Fruit fly (Drosophila melanogaster) whole organism, embryonic: Measurements from ENCODE around the gene LanB1.

Experiments used
- CG10366 ChIP-seq: fragments of 200-800 bp; sonication (Bioruptor generic); IDR thresholded peaks from 2 replicates; pipeline ENCODE4 v1.3.6; 2022; ENCODE audit warnings: missing biosample characterization, missing genetic modification characterization
- CG11398 ChIP-seq: fragments of 200-800 bp; sonication (Bioruptor generic); optimal IDR thresholded peaks from 2 replicates; lab custom pipeline; 2016; ENCODE audit warnings: missing biosample characterization, missing genetic modification characterization
- CG11560 ChIP-seq: fragments of 200-800 bp; sonication (Bioruptor generic); IDR thresholded peaks from 3 replicates; pipeline ENCODE4 v1.3.6; 2022; ENCODE audit warnings: missing biosample characterization, missing genetic modification characterization
- CG12769 ChIP-seq: fragments of 200-800 bp; sonication (Bioruptor generic); optimal IDR thresholded peaks from 2 replicates; lab custom pipeline; 2019; ENCODE audit warnings: missing biosample characterization, mild to moderate bottlenecking, missing genetic modification characterization, moderate library complexity
- CG13287 ChIP-seq: fragments of 200-800 bp; sonication (Bioruptor generic); IDR thresholded peaks from 2 replicates; pipeline ENCODE4 v1.3.6; 2022; ENCODE audit warnings: missing biosample characterization, missing genetic modification characterization; ENCODE audit not compliant: partially characterized antibody
- CG14667 ChIP-seq: fragments of 200-800 bp; sonication (Bioruptor generic); IDR thresholded peaks from 2 replicates; pipeline ENCODE4 v1.3.6; 2022; ENCODE audit warnings: missing biosample characterization, missing genetic modification characterization
- CG17359 ChIP-seq: fragments of 200-800 bp; sonication (Bioruptor generic); optimal IDR thresholded peaks from 3 replicates; lab custom pipeline; 2018; ENCODE audit warnings: missing biosample characterization, mild to moderate bottlenecking, missing genetic modification characterization, moderate library complexity
- CG1792 ChIP-seq: fragments of 200-800 bp; sonication (Bioruptor generic); optimal IDR thresholded peaks from 2 replicates; lab custom pipeline; 2016; ENCODE audit warnings: missing biosample characterization, missing genetic modification characterization
- CG18619 ChIP-seq: fragments of 200-800 bp; sonication (Bioruptor generic); optimal IDR thresholded peaks from 3 replicates; lab custom pipeline; 2017; ENCODE audit warnings: missing biosample characterization, mild to moderate bottlenecking, missing genetic modification characterization
- CG2116 ChIP-seq: fragments of 200-800 bp; sonication (Bioruptor generic); optimal IDR thresholded peaks from 3 replicates; lab custom pipeline; 2018; ENCODE audit warnings: missing biosample characterization, mild to moderate bottlenecking, missing genetic modification characterization
- CG2678 ChIP-seq: fragments of 200-800 bp; sonication (Bioruptor generic); optimal IDR thresholded peaks from 3 replicates; lab custom pipeline; 2019; ENCODE audit warnings: missing biosample characterization, mild to moderate bottlenecking, missing genetic modification characterization, moderate library complexity
- CG34224 ChIP-seq: fragments of 200-800 bp; sonication (Bioruptor generic); IDR thresholded peaks from 3 replicates; pipeline ENCODE4 v1.3.6; 2022; ENCODE audit warnings: missing biosample characterization, missing genetic modification characterization; ENCODE audit not compliant: partially characterized antibody
- CG6175 ChIP-seq: fragments of 200-800 bp; sonication (Bioruptor generic); IDR thresholded peaks from 3 replicates; pipeline ENCODE4 v1.3.6; 2022; ENCODE audit warnings: missing biosample characterization, missing genetic modification characterization
- CG8290 ChIP-seq, 3 experiments: fragments of 200-800 bp; sonication (Bioruptor generic); optimal IDR thresholded peaks; 2 replicates each; lab custom pipeline; 2016 to 2019; ENCODE audit warnings: missing biosample characterization in 3 of 3, missing genetic modification characterization in 3 of 3, mild to moderate bottlenecking in 2 of 3, moderate library complexity in 1 of 3
- Camta ChIP-seq: fragments of 200-800 bp; sonication (Bioruptor generic); optimal IDR thresholded peaks from 2 replicates; lab custom pipeline; 2016; ENCODE audit warnings: missing biosample characterization, missing genetic modification characterization
- Dad ChIP-seq: fragments of 200-800 bp; sonication (Bioruptor generic); optimal IDR thresholded peaks from 3 replicates; lab custom pipeline; 2016; ENCODE audit warnings: missing biosample characterization, missing genetic modification characterization
- Dip3 ChIP-seq: fragments of 200-800 bp; sonication (Bioruptor generic); optimal IDR thresholded peaks from 3 replicates; lab custom pipeline; 2016; ENCODE audit warnings: missing biosample characterization, missing genetic modification characterization
- Fer3 ChIP-seq: fragments of 200-800 bp; sonication (Bioruptor generic); optimal IDR thresholded peaks from 2 replicates; lab custom pipeline; 2018; ENCODE audit warnings: missing biosample characterization, mild to moderate bottlenecking, missing genetic modification characterization, moderate library complexity
- H2.0 ChIP-seq: fragments of 200-800 bp; sonication (Bioruptor generic); IDR thresholded peaks from 2 replicates; pipeline ENCODE4 v1.3.6; 2022; ENCODE audit warnings: missing biosample characterization, missing genetic modification characterization
- NfI ChIP-seq: fragments of 200-800 bp; sonication (Bioruptor generic); optimal IDR thresholded peaks from 3 replicates; lab custom pipeline; 2018; ENCODE audit warnings: missing biosample characterization, mild to moderate bottlenecking, missing genetic modification characterization, moderate library complexity
- Oli ChIP-seq: fragments of 200-800 bp; sonication (Bioruptor generic); optimal IDR thresholded peaks from 2 replicates; lab custom pipeline; 2018; ENCODE audit warnings: missing biosample characterization, mild to moderate bottlenecking, missing genetic modification characterization, moderate library complexity
- Pdp1 ChIP-seq, 2 experiments: fragments of 200-800 bp; sonication (Bioruptor generic); optimal IDR thresholded peaks; 3 replicates each; lab custom pipeline; 2016; ENCODE audit warnings: missing biosample characterization in 2 of 2, missing genetic modification characterization in 2 of 2, mild to moderate bottlenecking in 1 of 2, moderate library complexity in 1 of 2
- Rfx ChIP-seq: fragments of 200-800 bp; sonication (Bioruptor generic); IDR thresholded peaks from 2 replicates; pipeline ENCODE4 v1.3.6; 2022; ENCODE audit warnings: missing biosample characterization, missing genetic modification characterization
- Sry-δ ChIP-seq: fragments of 200-800 bp; sonication (Bioruptor generic); optimal IDR thresholded peaks from 2 replicates; lab custom pipeline; 2016; ENCODE audit warnings: missing biosample characterization, missing genetic modification characterization
- Tbp ChIP-seq: fragments of >200 bp; optimal IDR thresholded peaks from 2 replicates; lab custom pipeline; 2018; ENCODE audit warnings: missing biosample characterization, missing genetic modification characterization
- Xrp1 ChIP-seq: fragments of 200-800 bp; sonication (Bioruptor generic); IDR thresholded peaks from 2 replicates; pipeline ENCODE4 v1.3.6; 2022; ENCODE audit warnings: missing biosample characterization, missing genetic modification characterization
- cg ChIP-seq: fragments of 200-800 bp; sonication (Bioruptor generic); optimal IDR thresholded peaks from 3 replicates; lab custom pipeline; 2019; ENCODE audit warnings: missing biosample characterization, mild to moderate bottlenecking, missing genetic modification characterization, moderate library complexity
- chinmo ChIP-seq: fragments of 200-800 bp; sonication (Bioruptor generic); IDR thresholded peaks from 4 replicates; pipeline ENCODE4 v1.3.6; 2022; ENCODE audit warnings: missing biosample characterization, missing genetic modification characterization; ENCODE audit not compliant: partially characterized antibody
- corto ChIP-seq: fragments of 200-800 bp; sonication (Bioruptor generic); optimal IDR thresholded peaks from 2 replicates; lab custom pipeline; 2016; ENCODE audit warnings: missing biosample characterization, mild to moderate bottlenecking, missing genetic modification characterization, moderate library complexity
- crc ChIP-seq: fragments of 200-800 bp; sonication (Bioruptor generic); optimal IDR thresholded peaks from 2 replicates; lab custom pipeline; 2016; ENCODE audit warnings: missing biosample characterization, missing genetic modification characterization
- crp ChIP-seq, 2 experiments: fragments of 200-800 bp; sonication (Bioruptor generic); optimal IDR thresholded peaks; 2 replicates in 1 of 2; 3 replicates in 1 of 2; lab custom pipeline; 2017; ENCODE audit warnings: missing biosample characterization in 2 of 2, missing genetic modification characterization in 2 of 2, mild to moderate bottlenecking in 1 of 2, moderate library complexity in 1 of 2
- danr ChIP-seq: fragments of 200-800 bp; sonication (Bioruptor generic); IDR thresholded peaks from 2 replicates; pipeline ENCODE4 v1.3.6; 2022; ENCODE audit warnings: missing biosample characterization, missing genetic modification characterization
- ftz-f1 ChIP-seq: fragments of 200-800 bp; sonication (Bioruptor generic); optimal IDR thresholded peaks from 2 replicates; lab custom pipeline; 2016; ENCODE audit warnings: missing biosample characterization, missing genetic modification characterization
- hkb ChIP-seq, 2 experiments: fragments of 200-800 bp in 1 of 2; fragments of >200 bp in 1 of 2; sonication (Bioruptor generic) in 1 of 2; IDR thresholded peaks in 1 of 2; optimal IDR thresholded peaks in 1 of 2; 2 replicates each; pipeline versions ENCODE4 v1.3.6 to Lab custom; 2017 to 2022; ENCODE audit warnings: missing biosample characterization in 1 of 2, missing genetic modification characterization in 1 of 2
- kni ChIP-seq: fragments of 200-800 bp; sonication (Bioruptor generic); optimal IDR thresholded peaks from 3 replicates; lab custom pipeline; 2017; ENCODE audit warnings: mild to moderate bottlenecking, missing biosample characterization, missing genetic modification reagents, missing genetic modification characterization
- knrl ChIP-seq: fragments of 200-800 bp; sonication (Bioruptor generic); IDR thresholded peaks from 3 replicates; pipeline ENCODE4 v1.3.6; 2022; ENCODE audit warnings: missing biosample characterization, missing genetic modification characterization; ENCODE audit not compliant: partially characterized antibody
- pfk ChIP-seq: fragments of 200-800 bp; sonication (Bioruptor generic); optimal IDR thresholded peaks from 2 replicates; lab custom pipeline; 2018; ENCODE audit warnings: missing biosample characterization, mild to moderate bottlenecking, missing genetic modification characterization, moderate library complexity
- salm ChIP-seq: fragments of 200-800 bp; sonication (Bioruptor generic); optimal IDR thresholded peaks from 2 replicates; lab custom pipeline; 2018; ENCODE audit warnings: missing biosample characterization, mild to moderate bottlenecking, missing genetic modification characterization
- sens ChIP-seq: fragments of 200-800 bp; sonication (Bioruptor generic); peaks from one replicate; lab custom pipeline; 2016; ENCODE audit warnings: missing biosample characterization, missing genetic modification characterization
- slou ChIP-seq: fragments of 200-800 bp; sonication (Bioruptor generic); optimal IDR thresholded peaks from 3 replicates; lab custom pipeline; 2016; ENCODE audit warnings: missing biosample characterization, missing genetic modification characterization
- so ChIP-seq: fragments of 200-800 bp; sonication (Bioruptor generic); IDR thresholded peaks from 3 replicates; pipeline ENCODE4 v1.3.6; 2022; ENCODE audit warnings: missing biosample characterization, missing genetic modification characterization
- sqz ChIP-seq: fragments of 200-800 bp; sonication (Bioruptor generic); optimal IDR thresholded peaks from 3 replicates; lab custom pipeline; 2018; ENCODE audit warnings: missing biosample characterization, mild to moderate bottlenecking, missing genetic modification characterization
- tgo ChIP-seq: fragments of 200-800 bp; sonication (Bioruptor generic); IDR thresholded peaks from 3 replicates; pipeline ENCODE4 v1.3.6; 2022; ENCODE audit warnings: missing biosample characterization, missing genetic modification characterization
- trem ChIP-seq: fragments of 200-800 bp; optimal IDR thresholded peaks from 3 replicates; lab custom pipeline; 2019; ENCODE audit warnings: missing biosample characterization, mild to moderate bottlenecking, missing genetic modification characterization, moderate library complexity
- tx ChIP-seq: fragments of 200-800 bp; sonication (Bioruptor generic); optimal IDR thresholded peaks from 2 replicates; lab custom pipeline; 2016; ENCODE audit warnings: missing biosample characterization, missing genetic modification characterization
- usp ChIP-seq: fragments of >200 bp; optimal IDR thresholded peaks from 2 replicates; lab custom pipeline; 2017; ENCODE audit warnings: missing biosample characterization, missing genetic modification characterization
- vvl ChIP-seq: fragments of 200-800 bp; sonication (Bioruptor generic); IDR thresholded peaks from 2 replicates; pipeline ENCODE4 v1.3.6; 2022; ENCODE audit warnings: missing biosample characterization, missing genetic modification characterization
- wdn ChIP-seq: fragments of 200-800 bp; sonication (Bioruptor generic); IDR thresholded peaks from 2 replicates; pipeline ENCODE4 v1.3.6; 2022; ENCODE audit warnings: missing biosample characterization, missing genetic modification characterization
- wek ChIP-seq: fragments of 200-800 bp; sonication (Bioruptor generic); optimal IDR thresholded peaks from 3 replicates; lab custom pipeline; 2018; ENCODE audit warnings: missing biosample characterization, mild to moderate bottlenecking, missing genetic modification characterization, moderate library complexity
- yki ChIP-seq: fragments of >200 bp; optimal IDR thresholded peaks from 3 replicates; lab custom pipeline; 2018

Gene LanB1

dm6 chr2L:7828901-7829300 lies 17.7 kb downstream of the LanB1 start (continued):
- TF ChIP-seq CG1792 (no peak), CG11560 (no peak), ftz-f1 (GFP tag; lab: Kevin White, UChicago) (peak; percentile 70), CG11398 (GFP tag; lab: Kevin White, UChicago) (peak; percentile 22), CG34224 (GFP tag; lab: Robert Waterston, UW) (0 out of 3 replicates have a peak, but pooled peaks have one; percentile 10), Rfx (peak; percentile 13; the same call in 1 of the 2 replicates), chinmo (GFP tag; lab: Robert Waterston, UW) (peak; percentile 80; the same call in 2 of the 4 replicates), knrl (GFP tag; lab: Robert Waterston, UW) (no peak), CG14667 (GFP tag; lab: Robert Waterston, UW) (no peak), Sry-δ (no peak), H2.0 (GFP tag; lab: Robert Waterston, UW) (no peak), tx (GFP tag; lab: Kevin White, UChicago) (no peak), Pdp1 (GFP tag; optimal IDR thresholded peaks at IDR 0.05; lab: Kevin White, UChicago) (peak in 1 of 2 experiments; percentile 69), CG10366 (GFP tag; lab: Robert Waterston, UW) (no peak), CG18619 (GFP tag; lab: Kevin White, UChicago) (no peak), crc (GFP tag; lab: Kevin White, UChicago) (no peak), CG12769 (tag; lab: Kevin White, UChicago) (peak; percentile 68), trem (peak; percentile 1), CG2678 (tag; lab: Kevin White, UChicago) (peak; percentile 15), kni (peak; percentile 4), Xrp1 (0 out of 2 replicates have a peak, but pooled peaks have one; percentile 17), Camta (GFP tag; lab: Kevin White, UChicago) (no peak), hkb (optimal IDR thresholded peaks at IDR 0.05; lab: Kevin White, UChicago) (no peak), hkb (GFP tag; IDR thresholded peaks at IDR 0.05; lab: Robert Waterston, UW) (no peak), sqz (peak; percentile 17), vvl (GFP tag; lab: Robert Waterston, UW) (0 out of 2 replicates have a peak, but pooled peaks have one; percentile 51), danr (no peak), Fer3 (tag; lab: Kevin White, UChicago) (no peak), Oli (tag; lab: Kevin White, UChicago) (no peak), wek (GFP tag; lab: Kevin White, UChicago) (peak; percentile 21), wdn (GFP tag; lab: Robert Waterston, UW) (no peak), crp (GFP tag; optimal IDR thresholded peaks at IDR 0.05; lab: Kevin White, UChicago) (no peak), usp (GFP tag; lab: Kevin White, UChicago) (no peak), sens (GFP tag; lab: Kevin White, UChicago) (peak; percentile 69), cg (GFP tag; lab: Kevin White, UChicago) (peak; percentile 70), tgo (GFP tag; lab: Robert Waterston, UW) (no peak), so (peak; percentile 24; the same call in 1 of the 3 replicates), NfI (GFP tag; lab: Kevin White, UChicago) (no peak), Dad (no peak), CG2116 (GFP tag; lab: Kevin White, UChicago) (no peak), CG8290 (GFP tag; optimal IDR thresholded peaks at IDR 0.05; lab: Kevin White, UChicago) (no peak), CG8290 (tag; optimal IDR thresholded peaks at IDR 0.05; lab: Kevin White, UChicago) (peak in 1 of 2 experiments; percentile 45), CG17359 (tag; lab: Kevin White, UChicago) (peak; percentile 38), CG13287 (no peak), slou (GFP tag; lab: Kevin White, UChicago) (no peak), pfk (GFP tag; lab: Kevin White, UChicago) (peak; percentile 7), CG6175 (GFP tag; lab: Robert Waterston, UW) (no peak), corto (GFP tag; lab: Kevin White, UChicago) (peak; percentile 7), salm (peak; percentile 33), yki (lab: Kevin White, UChicago) (peak; percentile 51), Tbp (no peak), Dip3 (GFP tag; lab: Kevin White, UChicago) (no peak)
